Worm (Caenorhabditis elegans): ENCODE data around the gene clec-254.

DNA sequence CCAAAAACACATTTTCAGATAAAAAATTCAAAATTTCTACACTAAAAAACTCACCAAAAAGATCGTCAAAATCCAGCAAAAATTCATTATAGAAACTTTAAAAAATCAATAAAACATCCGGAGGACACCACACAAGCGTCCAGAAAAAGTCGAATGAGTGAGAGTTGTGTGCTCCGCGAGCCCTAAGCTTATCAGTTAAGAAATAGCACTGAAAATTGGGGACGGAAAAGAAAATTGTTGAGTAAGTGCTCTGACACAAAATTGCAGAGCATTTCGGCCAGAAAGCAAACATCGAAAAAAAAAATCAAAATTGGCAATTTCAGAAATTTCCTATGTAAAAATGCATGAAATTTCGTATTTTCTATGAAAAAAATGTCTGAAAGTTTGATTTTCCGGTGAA, 16.6 kb downstream of the clec-254 start:
- TF ChIP-seq lin-13 (GFP tag; optimal IDR thresholded peaks at IDR 0.05) (no peak), mdl-1 (tag; optimal IDR thresholded peaks at IDR 0.05) (no peak), egl-27 (tag; optimal IDR thresholded peaks at IDR 0.05) (no peak), alr-1 (tag; optimal IDR thresholded peaks at IDR 0.05) (no peak), lin-39 (tag; optimal IDR thresholded peaks at IDR 0.05) (no peak), ztf-11 (tag; optimal IDR thresholded peaks at IDR 0.05) (no peak), zag-1 (tag; optimal IDR thresholded peaks at IDR 0.05) (no peak), elt-1 (tag; optimal IDR thresholded peaks at IDR 0.05) (no peak), crh-2 (tag; optimal IDR thresholded peaks at IDR 0.05) (no peak), blmp-1 (tag; optimal IDR thresholded peaks at IDR 0.05; ENCODE audit: insufficient read depth) (no peak), nhr-237 (tag; optimal IDR thresholded peaks at IDR 0.05) (no peak), nhr-129 (tag; optimal IDR thresholded peaks at IDR 0.05) (no peak)

Measured in whole organism, L2 larva.